Fruit fly (Drosophila melanogaster) whole organism, pupa: ENCODE measurements around the gene CG34251.

Experiments used
- CG13204 ChIP-seq: fragments of 200-800 bp; sonication (Bioruptor generic); optimal IDR thresholded peaks from 2 replicates; lab custom pipeline; 2018; ENCODE audit warnings: missing biosample characterization, mild to moderate bottlenecking, missing genetic modification characterization, moderate library complexity
- CG14655 ChIP-seq: fragments of 200-800 bp; sonication (Bioruptor generic); optimal IDR thresholded peaks from 3 replicates; lab custom pipeline; 2017; ENCODE audit warnings: mild to moderate bottlenecking, missing biosample characterization, missing genetic modification reagents, missing genetic modification characterization
- Snoo ChIP-seq: fragments of 200-800 bp; sonication (Bioruptor generic); optimal IDR thresholded peaks from 3 replicates; lab custom pipeline; 2017; ENCODE audit warnings: missing biosample characterization, mild to moderate bottlenecking, missing genetic modification characterization, inconsistent platforms

DNA sequence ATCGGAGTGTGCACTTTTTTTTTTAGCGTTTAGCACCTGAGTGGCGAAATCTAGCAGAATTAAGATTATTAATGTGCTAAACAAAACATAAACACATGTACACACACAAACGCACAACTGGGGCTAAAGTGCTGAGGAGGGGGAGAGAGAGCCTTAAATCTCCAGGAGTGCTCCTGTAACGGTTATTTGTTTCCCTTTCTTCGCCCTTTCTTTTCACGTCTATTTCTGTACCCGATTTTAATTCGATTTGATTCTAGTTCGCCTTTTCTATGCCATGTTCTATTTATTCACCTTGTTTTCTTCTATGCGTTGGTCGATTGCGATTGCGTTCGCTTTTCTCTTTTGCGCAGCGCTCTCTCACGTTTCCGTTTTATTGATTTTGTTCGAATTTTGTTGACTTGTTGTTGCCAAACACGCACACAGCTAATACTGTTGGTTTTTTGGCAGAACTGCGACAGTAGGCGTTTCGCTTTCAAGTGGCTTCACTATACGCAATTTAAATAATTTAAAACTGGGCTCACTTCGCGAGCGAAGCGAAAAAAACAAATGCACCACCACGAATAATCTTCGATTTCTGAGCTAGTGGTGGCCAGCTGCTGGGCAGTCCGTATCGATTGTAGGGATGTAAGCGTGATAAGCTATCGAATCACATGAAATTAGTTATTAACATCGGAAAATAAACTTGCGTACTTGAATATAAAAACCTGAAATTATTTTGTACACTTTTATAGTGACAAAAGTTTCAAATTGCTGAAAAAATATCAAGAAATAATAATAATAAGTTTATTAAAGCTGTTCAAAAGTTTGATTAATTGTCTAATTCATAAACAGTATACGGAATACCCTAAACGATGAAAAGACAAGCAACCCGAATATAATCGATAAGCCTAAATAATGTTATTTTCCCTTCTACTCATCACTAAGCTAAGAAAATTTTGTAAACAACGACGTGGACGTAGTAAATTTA, 17.4 kb upstream of the CG34251 start, which contains the start of the genes Krn, Ndfip and CG7484:
- TF ChIP-seq CG14655: peak; percentile 78
- TF ChIP-seq Snoo (tag; lab: Kevin White, UChicago): peak; percentile 74
- no peak for TF ChIP-seq CG13204 (GFP tag; lab: Kevin White, UChicago)
